Worm (Caenorhabditis elegans): ENCODE measurements around the gene asp-4.

The asp-4 gene

DNA sequence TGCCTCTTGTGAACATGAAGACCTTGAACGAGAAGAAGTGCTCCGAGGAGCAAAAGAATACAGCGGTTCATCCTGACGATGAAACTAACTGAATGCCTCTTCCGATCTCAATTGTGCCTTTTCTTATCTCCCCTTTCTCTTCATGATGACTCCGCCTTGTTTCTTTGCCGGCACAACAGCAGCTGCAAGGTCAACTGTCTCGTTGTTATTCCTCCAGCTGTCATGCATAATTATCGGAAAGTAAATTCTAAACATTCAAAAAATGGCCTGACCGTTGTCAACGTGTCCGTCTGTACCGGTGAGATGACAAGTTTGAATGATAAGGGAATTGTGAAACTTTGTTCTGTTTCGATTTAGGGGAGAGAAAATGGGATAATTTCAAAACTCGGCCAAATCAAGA, at the start of gene asp-4:
asp-4 (minus strand) TSS at position 106 of the 400 bp plus-strand sequence.
- TF ChIP-seq unc-62 (GFP tag; optimal IDR thresholded peaks at IDR 0.05) = no peak

- TF ChIP-seq unc-62 (GFP tag; optimal IDR thresholded peaks at IDR 0.05) = no peak
Observed at ce11 chrX:13269586-13269985, 48.3 kb upstream of the asp-4 start, which contains the start of gene cyp-14A2. Gene cyp-14A2, minus strand, starts transcription at chrX:13269686.

DNA sequence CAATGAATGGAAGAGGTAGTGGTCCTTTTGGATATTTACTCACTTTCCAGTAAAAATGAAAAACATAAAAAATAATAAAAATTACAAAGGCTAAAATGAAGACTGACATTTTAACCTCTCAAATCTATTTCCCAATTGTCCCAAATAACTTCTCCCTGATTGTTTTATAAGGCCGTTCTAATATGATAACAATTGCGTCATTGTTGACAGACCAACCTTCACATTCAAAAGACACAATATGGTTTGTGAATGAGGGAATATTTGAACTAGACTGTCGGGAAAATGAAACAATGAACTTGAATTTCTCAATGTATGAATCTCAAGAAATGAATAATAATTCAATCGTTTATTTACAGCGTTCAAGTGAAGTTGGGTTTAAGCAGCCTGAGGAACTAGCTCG, 46.0 kb upstream of the asp-4 start, which contains the start of gene cyp-14A1:
cyp-14A1 (minus strand) TSS at position 126 of the 400 bp plus-strand sequence.
- no peak for TF ChIP-seq unc-62 (GFP tag; optimal IDR thresholded peaks at IDR 0.05)

DNA sequence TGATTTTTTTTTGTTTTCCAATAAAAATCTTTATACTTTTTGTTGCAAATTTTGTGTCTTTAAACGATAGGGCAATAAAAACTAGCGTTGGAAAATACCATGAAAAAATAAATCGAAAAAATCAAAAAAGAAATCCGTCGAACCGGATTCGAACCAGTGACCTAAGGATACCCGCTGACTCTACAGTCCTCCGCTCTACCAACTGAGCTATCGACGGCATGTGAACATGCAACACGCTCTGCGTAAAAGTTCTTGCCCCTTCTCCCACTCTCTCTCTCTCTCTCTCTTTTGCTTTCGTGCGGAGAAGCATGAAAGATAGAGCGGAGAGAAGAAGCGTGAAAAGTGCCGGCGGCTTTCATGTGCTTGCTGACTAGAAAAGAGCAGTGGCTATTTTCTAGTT, 43.3 kb upstream of the asp-4 start:
- TF ChIP-seq unc-62 (GFP tag; optimal IDR thresholded peaks at IDR 0.05) = no peak

DNA sequence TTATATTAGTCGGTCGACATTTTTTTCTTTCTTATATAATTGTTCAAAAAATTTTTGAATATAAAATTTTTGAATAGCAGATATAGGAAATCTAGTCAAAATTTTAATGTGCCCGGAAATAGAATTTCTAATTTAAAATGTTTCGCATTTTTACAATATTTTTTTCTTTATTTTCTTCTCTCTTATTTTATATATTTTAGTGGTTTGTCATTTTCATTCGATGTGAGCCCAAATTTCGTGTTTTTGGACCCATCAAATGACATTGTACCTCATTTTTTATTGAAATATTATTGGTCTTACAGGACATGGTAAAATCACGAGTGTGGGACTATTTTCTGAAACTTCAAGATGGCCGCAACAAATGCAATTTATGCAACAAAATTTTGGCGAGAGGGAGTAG, 40.9 kb upstream of the asp-4 start, which contains the start of gene K09A11.1:
K09A11.1 (plus strand) TSS at position 301 of the 400 bp plus-strand sequence.
- TF ChIP-seq unc-62 (GFP tag; optimal IDR thresholded peaks at IDR 0.05) = no peak

DNA sequence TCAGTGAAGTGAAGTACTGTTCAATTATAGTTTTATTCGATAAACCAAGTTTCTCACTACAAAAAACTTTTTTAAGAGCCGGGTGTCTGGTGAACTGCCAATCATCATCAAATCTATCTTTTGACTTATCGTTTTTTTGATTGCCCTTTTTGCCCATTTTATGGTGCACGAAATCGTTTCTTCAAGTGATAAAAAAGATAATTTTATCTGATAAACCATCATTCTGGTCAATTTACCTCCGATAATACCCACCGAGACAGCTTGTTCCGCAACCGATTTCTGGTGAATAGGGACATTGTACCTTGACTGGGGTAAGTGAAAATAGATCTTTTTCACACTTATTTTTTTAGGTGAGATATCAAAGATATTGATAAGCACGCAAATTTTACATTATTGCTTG, 36.3 kb upstream of the asp-4 start, which contains the start of gene K08H2.10:
K08H2.10 (plus strand) TSS at position 230 of the 400 bp plus-strand sequence.
- no peak for TF ChIP-seq unc-62 (GFP tag; optimal IDR thresholded peaks at IDR 0.05)

- no peak for TF ChIP-seq unc-62 (GFP tag; optimal IDR thresholded peaks at IDR 0.05)
Observed at ce11 chrX:13251914-13252434, 30.7 kb upstream of the asp-4 start, which contains the start of gene nhr-32. Gene nhr-32, plus strand, starts transcription at chrX:13251964.

- TF ChIP-seq unc-62 (GFP tag; optimal IDR thresholded peaks at IDR 0.05) = no peak
Observed at ce11 chrX:13251354-13251843, 30.1 kb upstream of the asp-4 start.

DNA sequence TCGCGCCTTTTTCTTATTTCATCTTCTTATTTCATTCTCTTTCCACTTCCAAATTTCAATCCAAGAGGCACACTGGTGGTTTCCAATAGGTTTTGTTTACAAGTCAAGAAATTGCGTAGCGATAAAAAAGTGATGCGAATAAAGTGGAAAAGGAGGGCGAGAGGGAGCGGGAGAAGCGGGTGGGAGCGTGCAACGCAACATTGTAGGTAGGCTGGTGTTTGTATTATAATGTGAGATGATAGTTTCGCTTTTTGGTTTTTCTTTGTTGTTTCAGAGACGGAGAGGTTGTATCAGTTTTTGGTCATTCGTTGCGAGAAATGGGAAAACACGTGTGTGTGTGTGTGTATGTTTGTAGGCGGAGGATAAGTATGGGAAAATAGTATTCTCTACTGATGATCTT, 28.9 kb upstream of the asp-4 start:
- TF ChIP-seq unc-62 (GFP tag; optimal IDR thresholded peaks at IDR 0.05) = no peak

ce11 chrX:13249102-13249501, 27.8 kb upstream of the asp-4 start:
- no peak for TF ChIP-seq unc-62 (GFP tag; optimal IDR thresholded peaks at IDR 0.05)

DNA sequence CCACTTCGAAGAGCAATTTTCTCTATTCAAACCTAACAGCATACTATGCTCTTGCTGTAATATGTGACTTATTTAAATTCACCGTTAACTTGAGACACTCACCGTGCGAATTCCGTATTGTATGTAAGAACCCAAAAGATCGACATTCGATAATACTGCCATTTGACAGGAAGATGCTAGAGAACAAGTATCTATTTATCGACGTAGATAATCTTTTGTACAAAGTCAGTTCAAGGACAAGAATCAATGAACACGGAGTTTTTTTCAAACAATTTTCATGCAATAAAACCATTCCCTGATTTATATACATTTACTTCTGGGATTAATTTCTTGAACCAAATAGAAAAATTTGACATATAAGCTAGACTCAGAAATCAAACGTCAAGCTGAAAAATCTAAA, 27.0 kb upstream of the asp-4 start, which contains the start of gene K08H2.7:
K08H2.7 (minus strand) TSS at position 173 of the 400 bp plus-strand sequence.
- TF ChIP-seq unc-62 (GFP tag; optimal IDR thresholded peaks at IDR 0.05) = no peak

- no peak for TF ChIP-seq unc-62 (GFP tag; optimal IDR thresholded peaks at IDR 0.05)
Observed at ce11 chrX:13247614-13248013, 26.4 kb upstream of the asp-4 start.

- TF ChIP-seq unc-62 (GFP tag; optimal IDR thresholded peaks at IDR 0.05) = no peak
Observed at ce11 chrX:13246668-13247358, 25.6 kb upstream of the asp-4 start.

DNA sequence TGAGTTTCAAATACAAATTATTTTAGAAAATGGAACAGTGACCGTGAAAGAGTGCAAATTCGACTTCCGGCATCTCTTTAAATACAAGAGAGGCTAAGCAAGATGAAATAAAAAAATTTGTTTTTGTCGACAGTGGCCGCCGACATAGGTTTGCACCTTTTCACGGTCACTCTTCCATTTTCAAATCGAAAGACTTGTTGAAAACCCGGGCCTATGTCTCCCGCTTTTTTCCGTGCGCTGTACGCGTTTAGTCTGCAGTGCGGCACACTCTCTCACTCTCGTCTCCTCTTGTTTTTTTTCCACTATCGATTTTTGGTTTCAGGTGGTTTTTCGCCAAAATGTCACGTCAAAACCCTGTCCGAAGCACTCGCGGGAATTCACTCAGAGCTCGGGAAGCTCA, 23.8 kb upstream of the asp-4 start, which contains the start of gene hpl-1:
hpl-1 (plus strand) TSS at position 301 of the 400 bp plus-strand sequence.
- no peak for TF ChIP-seq unc-62 (GFP tag; optimal IDR thresholded peaks at IDR 0.05)

ce11 chrX:13242231-13242630, 21.0 kb upstream of the asp-4 start, which contains the start of gene K08H2.5:
Gene K08H2.5, minus strand, starts transcription at chrX:13242331.
- no peak for TF ChIP-seq unc-62 (GFP tag; optimal IDR thresholded peaks at IDR 0.05)

DNA sequence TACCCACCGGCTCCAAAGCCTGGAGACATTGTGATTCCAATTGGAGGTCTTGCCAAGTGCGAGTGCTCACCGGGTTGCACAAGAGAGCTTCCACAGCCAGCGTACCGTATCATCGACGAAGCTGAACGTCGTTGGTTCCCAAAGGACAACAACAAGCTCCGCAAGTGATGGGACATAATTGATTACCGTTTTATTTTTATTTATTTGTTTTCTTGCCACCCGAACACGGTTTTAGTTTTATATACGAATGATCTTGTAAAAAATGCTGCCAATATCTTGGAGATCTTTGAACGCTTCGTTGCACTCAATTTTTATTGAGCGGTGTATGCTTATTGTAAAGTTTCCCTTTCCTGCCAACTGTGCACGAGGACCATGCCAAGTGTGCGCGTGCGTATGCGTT, 16.9 kb upstream of the asp-4 start, which contains the start of gene K08H2.4:
K08H2.4 (plus strand) TSS at position 301 of the 400 bp plus-strand sequence.
- TF ChIP-seq unc-62 (GFP tag; optimal IDR thresholded peaks at IDR 0.05) = no peak

DNA sequence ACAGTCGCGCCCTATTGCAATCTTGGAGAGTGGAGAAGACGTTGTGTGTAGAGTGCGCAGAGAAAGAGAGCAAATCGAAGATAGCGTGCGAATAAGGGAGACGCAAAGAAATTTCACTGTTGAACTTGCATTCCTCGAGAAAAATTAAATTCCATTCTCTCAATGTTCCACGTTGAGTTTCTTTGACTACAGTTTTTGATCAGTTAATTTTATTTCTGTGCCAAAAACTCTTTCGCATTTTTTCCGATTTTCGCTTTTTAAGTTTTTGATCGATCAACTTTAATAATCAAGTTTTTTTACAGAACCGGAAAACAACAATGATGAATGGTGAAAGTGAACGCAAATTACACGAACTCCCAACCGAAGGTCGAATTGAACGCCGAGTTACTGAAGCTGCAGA, 15.8 kb upstream of the asp-4 start, which contains the start of gene K08H2.3:
K08H2.3 (plus strand) TSS at position 301 of the 400 bp plus-strand sequence.
- no peak for TF ChIP-seq unc-62 (GFP tag; optimal IDR thresholded peaks at IDR 0.05)
